Fruit fly (Drosophila melanogaster) whole organism, embryonic: Measurements from ENCODE around the gene CG1635.

Experiments used
- Asciz ChIP-seq: fragments of 200-800 bp; sonication (Bioruptor generic); optimal IDR thresholded peaks from 2 replicates; lab custom pipeline; 2017; ENCODE audit warnings: missing biosample characterization, mild to moderate bottlenecking, missing genetic modification characterization, missing genetic modification reagents
- CG10366 ChIP-seq: fragments of 200-800 bp; sonication (Bioruptor generic); IDR thresholded peaks from 2 replicates; pipeline ENCODE4 v1.3.6; 2022; ENCODE audit warnings: missing biosample characterization, missing genetic modification characterization
- CG11696 ChIP-seq: fragments of 200-800 bp; sonication (Bioruptor generic); IDR thresholded peaks from 2 replicates; pipeline ENCODE4 v1.3.6; 2022; ENCODE audit warnings: missing biosample characterization, missing genetic modification characterization
- CG12155 ChIP-seq: fragments of 200-800 bp; sonication (Bioruptor generic); optimal IDR thresholded peaks from 3 replicates; lab custom pipeline; 2016; ENCODE audit warnings: missing biosample characterization, missing genetic modification characterization
- CG12299 ChIP-seq: fragments of 200-800 bp; sonication (Bioruptor generic); optimal IDR thresholded peaks from 2 replicates; lab custom pipeline; 2018; ENCODE audit warnings: missing biosample characterization, mild to moderate bottlenecking, missing genetic modification characterization
- CG13894 ChIP-seq: fragments of 200-800 bp; sonication (Bioruptor generic); optimal IDR thresholded peaks from 3 replicates; lab custom pipeline; 2018; ENCODE audit warnings: missing biosample characterization, mild to moderate bottlenecking, missing genetic modification characterization, moderate library complexity
- CG14667 ChIP-seq: fragments of 200-800 bp; sonication (Bioruptor generic); IDR thresholded peaks from 2 replicates; pipeline ENCODE4 v1.3.6; 2022; ENCODE audit warnings: missing biosample characterization, missing genetic modification characterization
- CG15269 ChIP-seq: fragments of 200-800 bp; sonication (Bioruptor generic); optimal IDR thresholded peaks from 2 replicates; lab custom pipeline; 2018; ENCODE audit warnings: missing biosample characterization, mild to moderate bottlenecking, missing genetic modification characterization, moderate library complexity
- CG15479 ChIP-seq: fragments of 200-800 bp; sonication (Bioruptor generic); optimal IDR thresholded peaks from 3 replicates; lab custom pipeline; 2019; ENCODE audit warnings: missing biosample characterization, mild to moderate bottlenecking, missing genetic modification characterization, moderate library complexity
- CG17328 ChIP-seq: fragments of 200-800 bp; sonication (Bioruptor generic); IDR thresholded peaks from 2 replicates; pipeline ENCODE4 v1.3.6; 2022; ENCODE audit warnings: missing biosample characterization, missing genetic modification characterization
- CG2116 ChIP-seq: fragments of 200-800 bp; sonication (Bioruptor generic); optimal IDR thresholded peaks from 3 replicates; lab custom pipeline; 2018; ENCODE audit warnings: missing biosample characterization, mild to moderate bottlenecking, missing genetic modification characterization
- CG2202 ChIP-seq: fragments of 200-800 bp; sonication (Bioruptor generic); optimal IDR thresholded peaks from 2 replicates; lab custom pipeline; 2018; ENCODE audit warnings: missing biosample characterization, mild to moderate bottlenecking, missing genetic modification characterization
- CG2678 ChIP-seq: fragments of 200-800 bp; sonication (Bioruptor generic); optimal IDR thresholded peaks from 3 replicates; lab custom pipeline; 2019; ENCODE audit warnings: missing biosample characterization, mild to moderate bottlenecking, missing genetic modification characterization, moderate library complexity
- CG3065 ChIP-seq: fragments of 200-800 bp; sonication (Bioruptor generic); optimal IDR thresholded peaks from 2 replicates; lab custom pipeline; 2016; ENCODE audit warnings: missing biosample characterization, missing genetic modification characterization
- CG33213 ChIP-seq: fragments of 200-800 bp; sonication (Bioruptor generic); optimal IDR thresholded peaks from 3 replicates; lab custom pipeline; 2016; ENCODE audit warnings: missing biosample characterization, missing genetic modification characterization
- CG3838 ChIP-seq: fragments of 200-800 bp; sonication (Bioruptor generic); optimal IDR thresholded peaks from 3 replicates; lab custom pipeline; 2016; ENCODE audit warnings: missing biosample characterization, missing genetic modification characterization
- CG7839 ChIP-seq: fragments of 200-800 bp; sonication (Bioruptor generic); optimal IDR thresholded peaks from 3 replicates; lab custom pipeline; 2018; ENCODE audit warnings: missing biosample characterization, mild to moderate bottlenecking, missing genetic modification characterization, moderate library complexity
- CG8359 ChIP-seq: fragments of 200-800 bp; sonication (Bioruptor generic); optimal IDR thresholded peaks from 2 replicates; lab custom pipeline; 2017; ENCODE audit warnings: missing biosample characterization, mild to moderate bottlenecking, missing genetic modification characterization, borderline replicate concordance
- CG8388 ChIP-seq: fragments of 200-800 bp; sonication (Bioruptor generic); optimal IDR thresholded peaks from 2 replicates; lab custom pipeline; 2019; ENCODE audit warnings: missing biosample characterization, mild to moderate bottlenecking, missing genetic modification characterization, moderate library complexity
- CG8924 ChIP-seq: fragments of 200-800 bp; optimal IDR thresholded peaks from 3 replicates; lab custom pipeline; 2019; ENCODE audit warnings: missing biosample characterization, mild to moderate bottlenecking, missing genetic modification characterization, moderate library complexity
- CG9797 ChIP-seq: fragments of 200-800 bp; sonication (Bioruptor generic); optimal IDR thresholded peaks from 3 replicates; lab custom pipeline; 2018; ENCODE audit warnings: missing biosample characterization, mild to moderate bottlenecking, missing genetic modification characterization
- CG9932 ChIP-seq: fragments of 200-800 bp; sonication (Bioruptor generic); IDR thresholded peaks from 2 replicates; pipeline ENCODE4 v1.3.6; 2022; ENCODE audit warnings: missing biosample characterization, missing genetic modification characterization
- CHES-1-like ChIP-seq: fragments of 200-800 bp; sonication (Bioruptor generic); optimal IDR thresholded peaks from 2 replicates; lab custom pipeline; 2016; ENCODE audit warnings: missing biosample characterization, missing genetic modification characterization
- CrebB ChIP-seq: fragments of 200-800 bp; sonication (Bioruptor generic); optimal IDR thresholded peaks from 3 replicates; lab custom pipeline; 2018; ENCODE audit warnings: missing biosample characterization, mild to moderate bottlenecking, missing genetic modification characterization
- Doc2 ChIP-seq: fragments of 200-800 bp; sonication (Bioruptor generic); IDR thresholded peaks from 2 replicates; pipeline ENCODE4 v1.3.6; 2022; ENCODE audit warnings: missing biosample characterization, missing genetic modification characterization
- Hand ChIP-seq: fragments of 200-800 bp; sonication (Bioruptor generic); optimal IDR thresholded peaks from 2 replicates; lab custom pipeline; 2017; ENCODE audit warnings: mild to moderate bottlenecking, missing biosample characterization, missing genetic modification reagents, missing genetic modification characterization
- Hey ChIP-seq: fragments of 200-800 bp; sonication (Bioruptor generic); optimal IDR thresholded peaks from 3 replicates; lab custom pipeline; 2018; ENCODE audit warnings: missing biosample characterization, mild to moderate bottlenecking, missing genetic modification characterization
- Hmr ChIP-seq: fragments of 200-800 bp; sonication (Bioruptor generic); optimal IDR thresholded peaks from 3 replicates; lab custom pipeline; 2017; ENCODE audit warnings: mild to moderate bottlenecking, missing biosample characterization, missing genetic modification reagents, missing genetic modification characterization
- Kr ChIP-seq: fragments of 200-800 bp; sonication (Bioruptor generic); optimal IDR thresholded peaks from 2 replicates; lab custom pipeline; 2017; ENCODE audit warnings: missing biosample characterization, mild to moderate bottlenecking, missing genetic modification characterization
- Mes4 ChIP-seq: fragments of 200-800 bp; sonication (Bioruptor generic); optimal IDR thresholded peaks from 2 replicates; lab custom pipeline; 2016; ENCODE audit warnings: missing biosample characterization, missing genetic modification characterization
- NC2α ChIP-seq: fragments of 200-800 bp; sonication (Bioruptor generic); optimal IDR thresholded peaks from 2 replicates; lab custom pipeline; 2016; ENCODE audit warnings: missing biosample characterization, missing genetic modification characterization
- NK7.1 ChIP-seq: fragments of 200-800 bp; sonication (Bioruptor generic); optimal IDR thresholded peaks from 3 replicates; lab custom pipeline; 2016; ENCODE audit warnings: missing biosample characterization, missing genetic modification characterization
- Scr ChIP-seq: fragments of 200-800 bp; sonication (Bioruptor generic); IDR thresholded peaks from 2 replicates; pipeline ENCODE4 v1.3.6; 2022; ENCODE audit warnings: missing biosample characterization, missing genetic modification characterization; ENCODE audit not compliant: partially characterized antibody
- abd-A ChIP-seq: fragments of 200-800 bp; sonication (Bioruptor generic); optimal IDR thresholded peaks from 3 replicates; lab custom pipeline; 2019; ENCODE audit warnings: missing biosample characterization, mild to moderate bottlenecking, missing genetic modification characterization, moderate library complexity
- ase ChIP-seq: fragments of 200-800 bp; sonication (Bioruptor generic); IDR thresholded peaks from 3 replicates; pipeline ENCODE4 v1.3.6; 2022; ENCODE audit warnings: missing biosample characterization, missing genetic modification characterization
- br ChIP-seq: fragments of >200 bp; optimal IDR thresholded peaks from 2 replicates; lab custom pipeline; 2017
- dm ChIP-seq: fragments of 200-800 bp; sonication (Bioruptor generic); optimal IDR thresholded peaks from 3 replicates; lab custom pipeline; 2016; ENCODE audit warnings: missing biosample characterization, missing genetic modification characterization
- dpn ChIP-seq, 2 experiments: fragments of 200-800 bp; sonication (Bioruptor generic); optimal IDR thresholded peaks; 3 replicates each; lab custom pipeline; 2016; ENCODE audit warnings: missing biosample characterization in 2 of 2, missing genetic modification characterization in 2 of 2
- ems ChIP-seq: fragments of 200-800 bp; sonication (Bioruptor generic); optimal IDR thresholded peaks from 3 replicates; lab custom pipeline; 2016; ENCODE audit warnings: missing biosample characterization, missing genetic modification characterization
- fd102C ChIP-seq: fragments of 200-800 bp; sonication (Bioruptor generic); optimal IDR thresholded peaks from 2 replicates; lab custom pipeline; 2018; ENCODE audit warnings: missing biosample characterization, mild to moderate bottlenecking, missing genetic modification characterization, moderate library complexity
- jigr1 ChIP-seq: fragments of 200-800 bp; sonication (Bioruptor generic); IDR thresholded peaks from 3 replicates; pipeline ENCODE4 v1.3.6; 2022; ENCODE audit warnings: missing biosample characterization, missing genetic modification characterization
- kay ChIP-seq: fragments of 200-800 bp; sonication (Bioruptor generic); optimal IDR thresholded peaks from 2 replicates; lab custom pipeline; 2016; ENCODE audit warnings: missing biosample characterization, missing genetic modification characterization
- lab ChIP-seq: fragments of 200-800 bp; sonication (Bioruptor generic); optimal IDR thresholded peaks from 3 replicates; lab custom pipeline; 2017; ENCODE audit warnings: missing biosample characterization, missing genetic modification characterization, mild to moderate bottlenecking, moderate library complexity, missing genetic modification reagents
- odd ChIP-seq: fragments of 200-800 bp; sonication (Bioruptor generic); optimal IDR thresholded peaks from 2 replicates; lab custom pipeline; 2017; ENCODE audit warnings: missing biosample characterization, mild to moderate bottlenecking, missing genetic modification characterization
- peb ChIP-seq: fragments of 200-800 bp; sonication (Bioruptor generic); IDR thresholded peaks from 2 replicates; pipeline ENCODE4 v1.3.6; 2022; ENCODE audit warnings: missing biosample characterization, missing genetic modification characterization
- pnt ChIP-seq: fragments of 200-800 bp; sonication (Bioruptor generic); optimal IDR thresholded peaks from 3 replicates; lab custom pipeline; 2016; ENCODE audit warnings: missing biosample characterization, missing genetic modification characterization
- salm ChIP-seq: fragments of 200-800 bp; sonication (Bioruptor generic); optimal IDR thresholded peaks from 2 replicates; lab custom pipeline; 2018; ENCODE audit warnings: missing biosample characterization, mild to moderate bottlenecking, missing genetic modification characterization
- slbo ChIP-seq: fragments of 200-800 bp; sonication (Bioruptor generic); IDR thresholded peaks from 2 replicates; pipeline ENCODE4 v1.3.6; 2022; ENCODE audit warnings: missing biosample characterization, missing genetic modification characterization
- sqz ChIP-seq: fragments of 200-800 bp; sonication (Bioruptor generic); optimal IDR thresholded peaks from 3 replicates; lab custom pipeline; 2018; ENCODE audit warnings: missing biosample characterization, mild to moderate bottlenecking, missing genetic modification characterization
- toy ChIP-seq: fragments of 200-800 bp; sonication (Bioruptor generic); IDR thresholded peaks from 2 replicates; pipeline ENCODE4 v1.3.6; 2022; ENCODE audit warnings: missing biosample characterization, missing genetic modification characterization
- usp ChIP-seq: fragments of >200 bp; optimal IDR thresholded peaks from 2 replicates; lab custom pipeline; 2017; ENCODE audit warnings: missing biosample characterization, missing genetic modification characterization
- vvl ChIP-seq: fragments of 200-800 bp; sonication (Bioruptor generic); IDR thresholded peaks from 2 replicates; pipeline ENCODE4 v1.3.6; 2022; ENCODE audit warnings: missing biosample characterization, missing genetic modification characterization

CG1635 gene

DNA sequence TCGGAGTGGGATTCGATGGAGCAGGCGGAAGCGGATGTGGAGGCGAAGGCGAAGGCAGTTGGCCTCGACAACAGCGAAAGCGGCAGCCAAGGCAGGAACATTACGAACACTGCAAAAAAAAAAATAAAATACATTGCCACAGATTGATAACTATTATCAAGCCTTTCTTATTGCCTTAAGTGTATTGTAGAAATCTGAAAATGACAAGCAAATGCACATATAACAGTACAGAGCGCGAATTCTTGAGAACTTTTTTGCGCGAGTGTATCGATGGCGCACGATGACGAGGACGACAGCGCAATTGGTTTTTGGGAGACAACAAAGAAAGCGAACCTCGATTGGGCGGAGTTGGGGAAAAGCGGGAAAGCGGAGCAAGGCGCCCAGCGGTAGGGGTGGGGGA is 41.9 kb downstream of the CG1635 start (continued):
- TF ChIP-seq CG33213 (GFP tag; lab: Kevin White, UChicago) (no peak), sqz (GFP tag; lab: Kevin White, UChicago) (no peak), abd-A (tag; lab: Kevin White, UChicago) (no peak), ase (GFP tag; lab: Robert Waterston, UW) (no peak), CG8924 (tag; lab: Kevin White, UChicago) (no peak), salm (no peak), Hmr (GFP tag; lab: Kevin White, UChicago) (peak; percentile 60), peb (no peak), vvl (GFP tag; lab: Robert Waterston, UW) (peak; percentile 34), ems (GFP tag; lab: Kevin White, UChicago) (no peak), Scr (GFP tag; lab: Robert Waterston, UW) (no peak), usp (no peak), CG3065 (no peak), CG12299 (tag; lab: Kevin White, UChicago) (no peak), br (lab: Kevin White, UChicago) (no peak), Mes4 (no peak), CG2202 (tag; lab: Kevin White, UChicago) (no peak), CHES-1-like (no peak), CG15269 (tag; lab: Kevin White, UChicago) (peak; percentile 29), CG17328 (GFP tag; lab: Robert Waterston, UW) (0 out of 2 replicates have a peak, but pooled peaks have one; percentile 20), toy (GFP tag; lab: Robert Waterston, UW) (no peak), NC2α (GFP tag; lab: Kevin White, UChicago) (no peak), pnt (GFP tag; lab: Kevin White, UChicago) (no peak), CG2678 (tag; lab: Kevin White, UChicago) (peak; percentile 15), CG9932 (GFP tag; lab: Robert Waterston, UW) (peak; percentile 53; the same call in 1 of the 2 replicates), Kr (GFP tag; lab: Kevin White, UChicago) (no peak), CG13894 (peak; percentile 1), CG2116 (no peak), CG7839 (peak; percentile 28), dm (no peak), kay (no peak), slbo (GFP tag; lab: Robert Waterston, UW) (peak; percentile 68), NK7.1 (GFP tag; lab: Kevin White, UChicago) (no peak), lab (GFP tag; lab: Kevin White, UChicago) (peak; percentile 65), CG8388 (GFP tag; lab: Kevin White, UChicago) (no peak), CG8359 (GFP tag; lab: Kevin White, UChicago) (no peak), CG11696 (GFP tag; lab: Robert Waterston, UW) (no peak), dpn (GFP tag; optimal IDR thresholded peaks at IDR 0.05; lab: Kevin White, UChicago) (peak; percentile 8 to 19), CG9797 (GFP tag; lab: Kevin White, UChicago) (no peak), Asciz (GFP tag; lab: Kevin White, UChicago) (no peak), Hand (GFP tag; lab: Kevin White, UChicago) (peak; percentile 39), CG14667 (GFP tag; lab: Robert Waterston, UW) (no peak), CG10366 (GFP tag; lab: Robert Waterston, UW) (peak; percentile 30; the same call in 1 of the 2 replicates), Doc2 (GFP tag; lab: Robert Waterston, UW) (no peak), CrebB (tag; lab: Kevin White, UChicago) (no peak), fd102C (GFP tag; lab: Kevin White, UChicago) (no peak), Hey (tag; lab: Kevin White, UChicago) (no peak), CG3838 (GFP tag; lab: Kevin White, UChicago) (no peak), jigr1 (GFP tag; lab: Robert Waterston, UW) (no peak), CG12155 (GFP tag; lab: Kevin White, UChicago) (peak; percentile 2), CG15479 (no peak), odd (GFP tag; lab: Kevin White, UChicago) (no peak)
